Worm (Caenorhabditis elegans): Measurements from ENCODE around the gene K09F6.10.

Gene K09F6.10

ce11 chrII:2312747-2313146, 24.1 kb upstream of the K09F6.10 start, which contains the start of the genes trim-21 and B0281.1:
Gene trim-21, minus strand, starts transcription at chrII:2312847.
Gene B0281.1, plus strand, starts transcription at chrII:2313067.
- TF ChIP-seq flt-1 (GFP tag; IDR thresholded peaks at IDR 0.05), result no peak

ce11 chrII:2306741-2307140, 18.1 kb upstream of the K09F6.10 start, which contains the start of gene B0281.3:
Gene B0281.3, plus strand, starts transcription at chrII:2307041.
- no peak for TF ChIP-seq ztf-23 (GFP tag; IDR thresholded peaks at IDR 0.05)
- no peak for TF ChIP-seq cog-1 (tag; optimal IDR thresholded peaks at IDR 0.05)
- TF ChIP-seq tab-1 (GFP tag; IDR thresholded peaks at IDR 0.05), result no peak
- no peak for TF ChIP-seq klf-2 (GFP tag; conservative IDR thresholded peaks at IDR 0.05)

ce11 chrII:2305507-2305906, 16.8 kb upstream of the K09F6.10 start:
- TF ChIP-seq ztf-29 (GFP tag; IDR thresholded peaks at IDR 0.05) (no peak), T22C8.4 (GFP tag; IDR thresholded peaks at IDR 0.05) (no peak)

- no peak for TF ChIP-seq T22C8.4 (GFP tag; IDR thresholded peaks at IDR 0.05)
- no peak for TF ChIP-seq cog-1 (tag; optimal IDR thresholded peaks at IDR 0.05)
- no peak for TF ChIP-seq med-1 (GFP tag; optimal IDR thresholded peaks at IDR 0.05; ENCODE audit: insufficient read depth)
- TF ChIP-seq ztf-23 (GFP tag; IDR thresholded peaks at IDR 0.05), result no peak
- no peak for TF ChIP-seq ref-1 (GFP tag; conservative IDR thresholded peaks at IDR 0.05)
- TF ChIP-seq klf-2 (GFP tag; conservative IDR thresholded peaks at IDR 0.05), result no peak
- no peak for TF ChIP-seq tab-1 (GFP tag; IDR thresholded peaks at IDR 0.05)
- no peak for TF ChIP-seq ztf-29 (GFP tag; IDR thresholded peaks at IDR 0.05)
- no peak for TF ChIP-seq flt-1 (GFP tag; IDR thresholded peaks at IDR 0.05)
Measured at ce11 chrII:2304575-2304974, 15.9 kb upstream of the K09F6.10 start.

- TF ChIP-seq ref-1 (GFP tag; conservative IDR thresholded peaks at IDR 0.05) (no peak), klf-2 (GFP tag; conservative IDR thresholded peaks at IDR 0.05) (no peak), tab-1 (GFP tag; IDR thresholded peaks at IDR 0.05) (no peak), flt-1 (GFP tag; IDR thresholded peaks at IDR 0.05) (no peak), med-1 (GFP tag; optimal IDR thresholded peaks at IDR 0.05; ENCODE audit: insufficient read depth) (no peak)
Measured at ce11 chrII:2302330-2302729, 13.6 kb upstream of the K09F6.10 start, which contains the start of gene B0281.6. Gene B0281.6, minus strand, starts transcription at chrII:2302430.

ce11 chrII:2300861-2301260, 12.2 kb upstream of the K09F6.10 start, which contains the start of gene B0281.5:
Gene B0281.5, minus strand, starts transcription at chrII:2300961.
- TF ChIP-seq ztf-23 (GFP tag; IDR thresholded peaks at IDR 0.05), result no peak
- TF ChIP-seq T22C8.4 (GFP tag; IDR thresholded peaks at IDR 0.05), result no peak
- no peak for TF ChIP-seq tab-1 (GFP tag; IDR thresholded peaks at IDR 0.05)
- TF ChIP-seq ref-1 (GFP tag; conservative IDR thresholded peaks at IDR 0.05), result no peak
- no peak for TF ChIP-seq med-1 (GFP tag; optimal IDR thresholded peaks at IDR 0.05; ENCODE audit: insufficient read depth)
- TF ChIP-seq flt-1 (GFP tag; IDR thresholded peaks at IDR 0.05), result no peak
- no peak for TF ChIP-seq klf-2 (GFP tag; conservative IDR thresholded peaks at IDR 0.05)
- no peak for TF ChIP-seq cog-1 (tag; optimal IDR thresholded peaks at IDR 0.05)
- no peak for TF ChIP-seq ztf-29 (GFP tag; IDR thresholded peaks at IDR 0.05)

- TF ChIP-seq ref-1 (GFP tag; conservative IDR thresholded peaks at IDR 0.05), result no peak
Measured at ce11 chrII:2298742-2299141, 10.1 kb upstream of the K09F6.10 start, which contains the start of gene B0281.4. Gene B0281.4, minus strand, starts transcription at chrII:2298842.

ce11 chrII:2295817-2296315, 7.2 kb upstream of the K09F6.10 start, which contains the start of gene fbxc-25:
Gene fbxc-25, minus strand, starts transcription at chrII:2296265.
- TF ChIP-seq cog-1 (tag; optimal IDR thresholded peaks at IDR 0.05) (no peak), ztf-23 (GFP tag; IDR thresholded peaks at IDR 0.05) (no peak), flt-1 (GFP tag; IDR thresholded peaks at IDR 0.05) (no peak), ref-1 (GFP tag; conservative IDR thresholded peaks at IDR 0.05) (no peak), ztf-29 (GFP tag; IDR thresholded peaks at IDR 0.05) (no peak)

ce11 chrII:2292549-2292948, 3.9 kb upstream of the K09F6.10 start:
- no peak for TF ChIP-seq klf-2 (GFP tag; conservative IDR thresholded peaks at IDR 0.05)
- TF ChIP-seq ztf-29 (GFP tag; IDR thresholded peaks at IDR 0.05), result no peak
- TF ChIP-seq cog-1 (tag; optimal IDR thresholded peaks at IDR 0.05), result no peak
- TF ChIP-seq ref-1 (GFP tag; conservative IDR thresholded peaks at IDR 0.05), result no peak
- no peak for TF ChIP-seq med-1 (GFP tag; optimal IDR thresholded peaks at IDR 0.05; ENCODE audit: insufficient read depth)
- no peak for TF ChIP-seq flt-1 (GFP tag; IDR thresholded peaks at IDR 0.05)
- TF ChIP-seq T22C8.4 (GFP tag; IDR thresholded peaks at IDR 0.05), result no peak

ce11 chrII:2292027-2292426, 3.3 kb upstream of the K09F6.10 start, which contains the start of gene K09F6.7:
Gene K09F6.7, minus strand, starts transcription at chrII:2292127.
- TF ChIP-seq ref-1 (GFP tag; conservative IDR thresholded peaks at IDR 0.05) (no peak), ztf-23 (GFP tag; IDR thresholded peaks at IDR 0.05) (no peak), cog-1 (tag; optimal IDR thresholded peaks at IDR 0.05) (no peak), med-1 (GFP tag; optimal IDR thresholded peaks at IDR 0.05; ENCODE audit: insufficient read depth) (no peak), flt-1 (GFP tag; IDR thresholded peaks at IDR 0.05) (no peak), T22C8.4 (GFP tag; IDR thresholded peaks at IDR 0.05) (no peak), klf-2 (GFP tag; conservative IDR thresholded peaks at IDR 0.05) (no peak), tab-1 (GFP tag; IDR thresholded peaks at IDR 0.05) (no peak), ztf-29 (GFP tag; IDR thresholded peaks at IDR 0.05) (no peak)

- no peak for TF ChIP-seq ztf-23 (GFP tag; IDR thresholded peaks at IDR 0.05)
Measured at ce11 chrII:2289441-2289840, 758 bp upstream of the K09F6.10 start.
